Worm (Caenorhabditis elegans) whole organism, L4 larva: ENCODE measurements around the gene R05G6.5.

Source experiments
- Y48G9A.11 ChIP-seq: fragments of 200-800 bp; sonication (Bioruptor generic); IDR thresholded peaks from 2 replicates; pipeline ENCODE4 v1.3.6; 2022; ENCODE audit warnings: missing genetic modification reagents, missing genetic modification characterization, missing compliant biosample characterization
- ZK546.5 ChIP-seq, 2 experiments: sonication (generic microtip); optimal IDR thresholded peaks; 2 replicates each; lab custom pipeline; 2017; ENCODE audit warnings: missing biosample characterization in 2 of 2, missing genetic modification characterization in 2 of 2
- aha-1 ChIP-seq: fragments of 150-350 bp; peaks from one replicate; lab custom pipeline; 2014; ENCODE audit warnings: missing biosample characterization, missing genetic modification characterization
- ama-1 ChIP-seq: fragments of 150-350 bp; optimal IDR thresholded peaks from 2 replicates; lab custom pipeline; 2014; ENCODE audit warnings: inconsistent platforms, mixed read lengths
- ces-1 ChIP-seq: fragments of 150-350 bp; sonication (generic microtip); optimal IDR thresholded peaks from 4 replicates; lab custom pipeline; 2014; ENCODE audit warnings: missing biosample characterization, missing genetic modification reagents, missing genetic modification characterization
- cey-2 ChIP-seq: sonication (generic microtip); optimal IDR thresholded peaks from 3 replicates; lab custom pipeline; 2017; ENCODE audit warnings: missing genetic modification characterization, mild to moderate bottlenecking, missing compliant biosample characterization, antibody characterized with exemption, borderline replicate concordance; ENCODE audit not compliant: insufficient read depth
- daf-16 ChIP-seq, 3 experiments: sonication (generic microtip); optimal IDR thresholded peaks; 2 replicates each; lab custom pipeline; 2016 to 2017; ENCODE audit warnings: missing genetic modification characterization in 3 of 3, missing genetic modification reagents in 3 of 3, mild to moderate bottlenecking in 2 of 3, missing compliant biosample characterization in 2 of 3, missing biosample characterization in 1 of 3, moderate library complexity in 1 of 3
- daf-19 ChIP-seq: fragments of 200-800 bp; sonication (Bioruptor generic); conservative IDR thresholded peaks from 2 replicates; pipeline ENCODE4 v1.3.6; 2022; ENCODE audit warnings: missing genetic modification characterization, missing compliant biosample characterization
- dmd-6 ChIP-seq: fragments of 200-800 bp; sonication (Bioruptor generic); IDR thresholded peaks from 2 replicates; pipeline ENCODE4 v1.3.6; 2022; ENCODE audit warnings: missing genetic modification reagents, missing genetic modification characterization, missing compliant biosample characterization
- dve-1 ChIP-seq: sonication (generic microtip); optimal IDR thresholded peaks from 2 replicates; lab custom pipeline; 2017; ENCODE audit warnings: antibody characterized with exemption, mild to moderate bottlenecking, missing genetic modification characterization, missing compliant biosample characterization; ENCODE audit not compliant: insufficient read depth
- egl-43 ChIP-seq: fragments of 200-800 bp; sonication (Bioruptor generic); IDR thresholded peaks from 2 replicates; pipeline ENCODE4 v1.3.6; 2022; ENCODE audit warnings: missing genetic modification reagents, missing genetic modification characterization, missing compliant biosample characterization
- fkh-10 ChIP-seq: fragments of 150-350 bp; optimal IDR thresholded peaks from 2 replicates; lab custom pipeline; 2014; ENCODE audit warnings: missing biosample characterization, missing genetic modification reagents, missing genetic modification characterization
- hif-1 ChIP-seq, 2 experiments: sonication (generic microtip); optimal IDR thresholded peaks; 2 replicates each; lab custom pipeline; 2016 to 2017; ENCODE audit warnings: missing compliant biosample characterization in 2 of 2, missing genetic modification characterization in 2 of 2, missing genetic modification reagents in 2 of 2, missing genotype in 2 of 2, mild to moderate bottlenecking in 1 of 2
- hlh-11 ChIP-seq: fragments of 200-800 bp; sonication (Bioruptor generic); optimal IDR thresholded peaks from 2 replicates; lab custom pipeline; 2018; ENCODE audit warnings: mild to moderate bottlenecking, missing genetic modification characterization, missing compliant biosample characterization
- hlh-30 ChIP-seq: sonication (generic microtip); optimal IDR thresholded peaks from 2 replicates; lab custom pipeline; 2017; ENCODE audit warnings: antibody characterized with exemption, mild to moderate bottlenecking, missing genetic modification characterization, missing compliant biosample characterization; ENCODE audit not compliant: insufficient read depth
- hmg-1.1 ChIP-seq: fragments of 200-800 bp; sonication (Bioruptor generic); IDR thresholded peaks from 2 replicates; pipeline ENCODE4 v1.3.6; 2022; ENCODE audit warnings: missing genetic modification reagents, missing genetic modification characterization, missing compliant biosample characterization
- jun-1 ChIP-seq: fragments of 150-350 bp; optimal IDR thresholded peaks from 2 replicates; lab custom pipeline; 2014; ENCODE audit warnings: missing biosample characterization, missing genetic modification reagents, missing genetic modification characterization
- lin-1 ChIP-seq: fragments of 200-800 bp; sonication (Bioruptor generic); IDR thresholded peaks from 2 replicates; pipeline ENCODE4 v1.3.6; 2022; ENCODE audit warnings: missing genetic modification reagents, missing genetic modification characterization, missing compliant biosample characterization
- lin-13 ChIP-seq: fragments of 150-350 bp; optimal IDR thresholded peaks from 2 replicates; lab custom pipeline; 2014; ENCODE audit warnings: missing biosample characterization, missing genetic modification reagents, missing genetic modification characterization
- lin-38 ChIP-seq: fragments of 200-800 bp; sonication (Bioruptor generic); IDR thresholded peaks from 2 replicates; pipeline ENCODE4 v1.3.6; 2022; ENCODE audit warnings: missing genetic modification reagents, missing genetic modification characterization, missing compliant biosample characterization
- lin-39 ChIP-seq: fragments of 150-350 bp; optimal IDR thresholded peaks from 2 replicates; lab custom pipeline; 2014; ENCODE audit warnings: missing biosample characterization, missing genetic modification reagents, missing genetic modification characterization
- lsy-2 ChIP-seq, 2 experiments: fragments of 150-350 bp in 1 of 2; sonication (generic microtip) in 1 of 2; optimal IDR thresholded peaks; 2 replicates each; lab custom pipeline; 2014 to 2017; ENCODE audit warnings: missing biosample characterization in 2 of 2, missing genetic modification characterization in 2 of 2
- madf-5 ChIP-seq, 2 experiments: fragments of 200-800 bp; sonication (Bioruptor generic); IDR thresholded peaks; 2 replicates each; pipeline ENCODE4 v1.3.6; 2022; ENCODE audit warnings: missing compliant biosample characterization in 2 of 2, missing genetic modification characterization in 2 of 2
- madf-9 ChIP-seq: fragments of 200-800 bp; sonication (Bioruptor generic); conservative IDR thresholded peaks from 2 replicates; pipeline ENCODE4 v1.3.6; 2022; ENCODE audit warnings: missing genetic modification reagents, missing genetic modification characterization, missing compliant biosample characterization
- mdl-1 ChIP-seq, 2 experiments: fragments of 150-350 bp in 1 of 2; sonication (generic microtip) in 1 of 2; optimal IDR thresholded peaks; 2 replicates each; lab custom pipeline; 2014 to 2017; ENCODE audit warnings: missing biosample characterization in 2 of 2, missing genetic modification characterization in 2 of 2
- mep-1 ChIP-seq: fragments of 150-350 bp; sonication (generic microtip); optimal IDR thresholded peaks from 3 replicates; lab custom pipeline; 2014; ENCODE audit warnings: missing biosample characterization, missing genetic modification characterization
- mes-2 ChIP-seq: sonication (generic microtip); optimal IDR thresholded peaks from 2 replicates; lab custom pipeline; 2016; ENCODE audit warnings: missing genotype, mild to moderate bottlenecking, missing genetic modification characterization, missing compliant biosample characterization; ENCODE audit not compliant: poor library complexity, severe bottlenecking
- mxl-2 ChIP-seq: fragments of 200-800 bp; sonication (Bioruptor generic); conservative IDR thresholded peaks from 2 replicates; pipeline ENCODE4 v1.3.6; 2022; ENCODE audit warnings: missing genetic modification reagents, missing genetic modification characterization, missing compliant biosample characterization
- mxl-3 ChIP-seq: fragments of 200-800 bp; sonication (Bioruptor generic); optimal IDR thresholded peaks from 2 replicates; lab custom pipeline; 2018; ENCODE audit warnings: mild to moderate bottlenecking, missing genetic modification characterization, missing compliant biosample characterization
- nhr-10 ChIP-seq: fragments of 150-350 bp; optimal IDR thresholded peaks from 2 replicates; lab custom pipeline; 2014; ENCODE audit warnings: missing biosample characterization, missing genetic modification characterization
- nhr-102 ChIP-seq: sonication (generic microtip); optimal IDR thresholded peaks from 2 replicates; lab custom pipeline; 2016; ENCODE audit warnings: mild to moderate bottlenecking, missing genetic modification characterization, moderate library complexity, missing compliant biosample characterization
- nhr-25 ChIP-seq: sonication (generic microtip); optimal IDR thresholded peaks from 2 replicates; lab custom pipeline; 2017; ENCODE audit warnings: missing genetic modification characterization, mild to moderate bottlenecking, missing compliant biosample characterization, antibody characterized with exemption, moderate library complexity, borderline replicate concordance; ENCODE audit not compliant: insufficient read depth
- nhr-28 ChIP-seq: fragments of 150-350 bp; optimal IDR thresholded peaks from 2 replicates; lab custom pipeline; 2014; ENCODE audit warnings: missing biosample characterization, missing genetic modification characterization
- nhr-41 ChIP-seq: fragments of 200-800 bp; sonication (Bioruptor generic); IDR thresholded peaks from 2 replicates; pipeline ENCODE4 v1.3.6; 2022; ENCODE audit warnings: missing genetic modification reagents, missing genetic modification characterization, missing compliant biosample characterization
- nhr-42 ChIP-seq: fragments of 200-800 bp; sonication (Bioruptor generic); IDR thresholded peaks from 2 replicates; pipeline ENCODE4 v1.3.6; 2022; ENCODE audit warnings: missing genetic modification characterization, missing compliant biosample characterization
- nhr-48 ChIP-seq: sonication (generic microtip); optimal IDR thresholded peaks from 2 replicates; lab custom pipeline; 2016; ENCODE audit warnings: mild to moderate bottlenecking, missing genetic modification characterization, missing compliant biosample characterization
- nhr-77 ChIP-seq: fragments of 150-350 bp; optimal IDR thresholded peaks from 2 replicates; lab custom pipeline; 2014; ENCODE audit warnings: missing biosample characterization, missing genetic modification characterization
- pqm-1 ChIP-seq: sonication (generic microtip); optimal IDR thresholded peaks from 2 replicates; lab custom pipeline; 2017; ENCODE audit warnings: missing biosample characterization, missing genetic modification characterization
- rbr-2 ChIP-seq: sonication (generic microtip); optimal IDR thresholded peaks from 2 replicates; lab custom pipeline; 2016; ENCODE audit warnings: missing genotype, missing genetic modification characterization, missing compliant biosample characterization
- set-16 ChIP-seq: fragments of 200-800 bp; sonication (Bioruptor generic); IDR thresholded peaks from 2 replicates; pipeline ENCODE4 v1.3.6; 2022; ENCODE audit warnings: missing genetic modification reagents, missing genetic modification characterization, missing compliant biosample characterization
- tra-1 ChIP-seq: fragments of 200-800 bp; sonication (Bioruptor generic); IDR thresholded peaks from 2 replicates; pipeline ENCODE4 v1.3.6; 2022; ENCODE audit warnings: missing genetic modification reagents, missing genetic modification characterization, missing compliant biosample characterization
- vab-7 ChIP-seq: fragments of 200-800 bp; sonication (Bioruptor generic); IDR thresholded peaks from 2 replicates; pipeline ENCODE4 v1.3.6; 2022; ENCODE audit warnings: missing genetic modification reagents, missing genetic modification characterization, missing compliant biosample characterization
- zfp-2 ChIP-seq: sonication (generic microtip); optimal IDR thresholded peaks from 2 replicates; lab custom pipeline; 2016; ENCODE audit warnings: mild to moderate bottlenecking, missing genetic modification characterization, missing compliant biosample characterization

The R05G6.5 gene

ce11 chrIV:7547843-7548578 is 39.8 kb downstream of the R05G6.5 start, which contains the start of the genes cdd-2 and oef-1 (continued):
- TF ChIP-seq vab-7 (GFP tag; lab: Robert Waterston, UW) (peak; percentile 37; the same call in 1 of the 2 replicates), nhr-28 (tag; lab: Kevin White, UChicago) (no peak), ZK546.5 (tag; optimal IDR thresholded peaks at IDR 0.05; lab: Kevin White, UChicago) (no peak), jun-1 (no peak), hif-1 (tag; optimal IDR thresholded peaks at IDR 0.05; lab: Kevin White, UChicago) (no peak), lin-1 (no peak), lin-13 (GFP tag; lab: Kevin White, UChicago) (no peak), daf-19 (GFP tag; lab: Robert Waterston, UW) (no peak), zfp-2 (tag; lab: Kevin White, UChicago) (no peak)

- peak; percentile 80 for TF ChIP-seq lin-38
- no peak for TF ChIP-seq nhr-25 (tag; lab: Kevin White, UChicago)
- peak; percentile 54; the same call in 1 of the 2 replicates for TF ChIP-seq egl-43 (GFP tag; lab: Robert Waterston, UW)
- TF ChIP-seq nhr-28 (tag; lab: Kevin White, UChicago): peak; percentile 70
- TF ChIP-seq hlh-11 (tag; lab: Kevin White, UChicago): peak; percentile 79
- TF ChIP-seq mdl-1 (tag; optimal IDR thresholded peaks at IDR 0.05; lab: Kevin White, UChicago): peak in 1 of 2 experiments; percentile 6
- TF ChIP-seq nhr-42 (GFP tag; lab: Robert Waterston, UW): peak; percentile 58; the same call in 1 of the 2 replicates
- TF ChIP-seq fkh-10: no peak
- TF ChIP-seq Y48G9A.11 (GFP tag; lab: Robert Waterston, UW): 0 out of 2 replicates have a peak, but pooled peaks have one; percentile 21
- TF ChIP-seq vab-7 (GFP tag; lab: Robert Waterston, UW): 0 out of 2 replicates have a peak, but pooled peaks have one; percentile 23
- no peak for TF ChIP-seq cey-2 (tag; lab: Kevin White, UChicago)
- TF ChIP-seq lin-1: peak; percentile 60
- peak in 1 of 2 experiments; percentile 8 for TF ChIP-seq hif-1 (tag; optimal IDR thresholded peaks at IDR 0.05; lab: Kevin White, UChicago)
- peak; percentile 65; the same call in 1 of the 2 replicates for TF ChIP-seq nhr-41 (GFP tag; lab: Robert Waterston, UW)
- TF ChIP-seq lsy-2 (tag; optimal IDR thresholded peaks at IDR 0.05; lab: Kevin White, UChicago): peak in 1 of 2 experiments; percentile 48
- TF ChIP-seq nhr-77 (tag; lab: Kevin White, UChicago): peak; percentile 19
- peak; percentile 61 for TF ChIP-seq hlh-30 (tag; lab: Kevin White, UChicago)
- no peak for TF ChIP-seq daf-16 (GFP tag; optimal IDR thresholded peaks at IDR 0.05; lab: Kevin White, UChicago)
- peak; percentile 83 for TF ChIP-seq daf-16 (tag; optimal IDR thresholded peaks at IDR 0.05; lab: Kevin White, UChicago)
- TF ChIP-seq nhr-102 (tag; lab: Kevin White, UChicago): peak; percentile 25
- TF ChIP-seq mep-1 (tag; lab: Kevin White, UChicago): peak; percentile 68
- peak; percentile 27; the same call in 1 of the 2 replicates for TF ChIP-seq hmg-1.1 (GFP tag; lab: Robert Waterston, UW)
- no peak for TF ChIP-seq ZK546.5 (tag; optimal IDR thresholded peaks at IDR 0.05; lab: Kevin White, UChicago)
- 0 out of 2 replicates have a peak, but pooled peaks have one; percentile 17 for TF ChIP-seq set-16 (GFP tag; lab: Robert Waterston, UW)
- peak; percentile 2 for TF ChIP-seq rbr-2 (tag; lab: Kevin White, UChicago)
- TF ChIP-seq madf-5 (GFP tag; IDR thresholded peaks at IDR 0.05; lab: Robert Waterston, UW): 0 out of 4 replicates have a peak, but pooled peaks of 1 of the 2 experiments have one; percentile 70
- peak; percentile 81 for TF ChIP-seq dmd-6 (GFP tag; lab: Robert Waterston, UW)
- peak; percentile 29 for TF ChIP-seq lin-13 (GFP tag; lab: Kevin White, UChicago)
- TF ChIP-seq lin-39 (tag; lab: Kevin White, UChicago): no peak
- TF ChIP-seq ces-1: no peak
- TF ChIP-seq aha-1 (tag; lab: Kevin White, UChicago): peak; percentile 50
- TF ChIP-seq pqm-1 (tag; lab: Kevin White, UChicago): peak; percentile 42
- TF ChIP-seq ama-1: no peak
- TF ChIP-seq mxl-2: no peak
- TF ChIP-seq mxl-3 (GFP tag; lab: Kevin White, UChicago): peak; percentile 74
- no peak for TF ChIP-seq madf-9 (GFP tag; lab: Robert Waterston, UW)
- TF ChIP-seq dve-1: peak; percentile 61
- peak; percentile 20 for TF ChIP-seq nhr-48 (tag; lab: Kevin White, UChicago)
- TF ChIP-seq mes-2 (tag; lab: Kevin White, UChicago): peak; percentile 68
- no peak for TF ChIP-seq nhr-10 (tag; lab: Kevin White, UChicago)
- TF ChIP-seq tra-1 (GFP tag; lab: Robert Waterston, UW): no peak
Measured at ce11 chrIV:7549844-7550243, 41.7 kb downstream of the R05G6.5 start.
